Worm (Caenorhabditis elegans) whole organism, L4 larva: ENCODE data around the gene nspc-13.

Experiments used
- F10B5.3 ChIP-seq: sonication (generic microtip); optimal IDR thresholded peaks from 2 replicates; lab custom pipeline; 2016; ENCODE audit warnings: mild to moderate bottlenecking, missing genetic modification characterization, missing compliant biosample characterization
- F49E8.2 ChIP-seq: sonication (generic microtip); optimal IDR thresholded peaks from 2 replicates; lab custom pipeline; 2016; ENCODE audit warnings: missing compliant biosample characterization, mild to moderate bottlenecking, missing genetic modification characterization, borderline replicate concordance
- R02D3.7 ChIP-seq: fragments of 150-350 bp; sonication (generic microtip); optimal IDR thresholded peaks from 3 replicates; lab custom pipeline; 2014; ENCODE audit warnings: missing biosample characterization, missing genetic modification characterization
- Y5F2A.4 ChIP-seq: fragments of 200-800 bp; sonication (Bioruptor generic); optimal IDR thresholded peaks from 2 replicates; lab custom pipeline; 2018; ENCODE audit warnings: mild to moderate bottlenecking, missing genetic modification characterization, missing compliant biosample characterization
- ZK337.2 ChIP-seq: fragments of 200-800 bp; sonication (Bioruptor generic); IDR thresholded peaks from 2 replicates; pipeline ENCODE4 v1.3.6; 2022; ENCODE audit warnings: missing genetic modification reagents, missing genetic modification characterization, missing compliant biosample characterization
- ZK546.5 ChIP-seq, 2 experiments: sonication (generic microtip); optimal IDR thresholded peaks; 2 replicates each; lab custom pipeline; 2017; ENCODE audit warnings: missing biosample characterization in 2 of 2, missing genetic modification characterization in 2 of 2
- aha-1 ChIP-seq: fragments of 150-350 bp; peaks from one replicate; lab custom pipeline; 2014; ENCODE audit warnings: missing biosample characterization, missing genetic modification characterization
- ama-1 ChIP-seq: fragments of 150-350 bp; optimal IDR thresholded peaks from 2 replicates; lab custom pipeline; 2014; ENCODE audit warnings: inconsistent platforms, mixed read lengths
- attf-4 ChIP-seq: sonication (generic microtip); optimal IDR thresholded peaks from 3 replicates; lab custom pipeline; 2017; ENCODE audit warnings: missing biosample characterization, missing genetic modification characterization
- ceh-20 ChIP-seq: fragments of 200-800 bp; sonication (Bioruptor generic); IDR thresholded peaks from 2 replicates; pipeline ENCODE4 v1.3.6; 2022; ENCODE audit warnings: missing genetic modification reagents, missing genetic modification characterization, missing compliant biosample characterization
- ceh-32 ChIP-seq: sonication (generic microtip); optimal IDR thresholded peaks from 2 replicates; lab custom pipeline; 2016; ENCODE audit warnings: mild to moderate bottlenecking, missing genetic modification characterization, missing compliant biosample characterization; ENCODE audit not compliant: poor library complexity
- ceh-82 ChIP-seq: sonication (generic microtip); optimal IDR thresholded peaks from 2 replicates; lab custom pipeline; 2017; ENCODE audit warnings: missing biosample characterization, missing genetic modification characterization
- ces-1 ChIP-seq: fragments of 150-350 bp; sonication (generic microtip); optimal IDR thresholded peaks from 4 replicates; lab custom pipeline; 2014; ENCODE audit warnings: missing biosample characterization, missing genetic modification reagents, missing genetic modification characterization
- cey-2 ChIP-seq: sonication (generic microtip); optimal IDR thresholded peaks from 3 replicates; lab custom pipeline; 2017; ENCODE audit warnings: missing genetic modification characterization, mild to moderate bottlenecking, missing compliant biosample characterization, antibody characterized with exemption, borderline replicate concordance; ENCODE audit not compliant: insufficient read depth
- daf-16 ChIP-seq, 3 experiments: sonication (generic microtip); optimal IDR thresholded peaks; 2 replicates each; lab custom pipeline; 2016 to 2017; ENCODE audit warnings: missing genetic modification characterization in 3 of 3, missing genetic modification reagents in 3 of 3, mild to moderate bottlenecking in 2 of 3, missing compliant biosample characterization in 2 of 3, missing biosample characterization in 1 of 3, moderate library complexity in 1 of 3
- daf-8 ChIP-seq: fragments of 200-800 bp; sonication (Bioruptor generic); IDR thresholded peaks from 2 replicates; pipeline ENCODE4 v1.3.6; 2022; ENCODE audit warnings: missing genetic modification characterization, missing compliant biosample characterization
- dmd-6 ChIP-seq: fragments of 200-800 bp; sonication (Bioruptor generic); IDR thresholded peaks from 2 replicates; pipeline ENCODE4 v1.3.6; 2022; ENCODE audit warnings: missing genetic modification reagents, missing genetic modification characterization, missing compliant biosample characterization
- dpl-1 ChIP-seq: fragments of 150-350 bp; optimal IDR thresholded peaks from 2 replicates; lab custom pipeline; 2014; ENCODE audit warnings: missing biosample characterization, missing genetic modification reagents, missing genetic modification characterization
- dve-1 ChIP-seq: sonication (generic microtip); optimal IDR thresholded peaks from 2 replicates; lab custom pipeline; 2017; ENCODE audit warnings: antibody characterized with exemption, mild to moderate bottlenecking, missing genetic modification characterization, missing compliant biosample characterization; ENCODE audit not compliant: insufficient read depth
- egl-27 ChIP-seq: sonication (generic microtip); optimal IDR thresholded peaks from 3 replicates; lab custom pipeline; 2017; ENCODE audit warnings: missing biosample characterization, missing genetic modification reagents, missing genetic modification characterization
- egl-43 ChIP-seq: fragments of 200-800 bp; sonication (Bioruptor generic); IDR thresholded peaks from 2 replicates; pipeline ENCODE4 v1.3.6; 2022; ENCODE audit warnings: missing genetic modification reagents, missing genetic modification characterization, missing compliant biosample characterization
- fkh-10 ChIP-seq: fragments of 150-350 bp; optimal IDR thresholded peaks from 2 replicates; lab custom pipeline; 2014; ENCODE audit warnings: missing biosample characterization, missing genetic modification reagents, missing genetic modification characterization
- gei-8 ChIP-seq: fragments of 200-800 bp; sonication (Bioruptor generic); optimal IDR thresholded peaks from 2 replicates; lab custom pipeline; 2018; ENCODE audit warnings: mild to moderate bottlenecking, missing genetic modification characterization, missing compliant biosample characterization
- hlh-30 ChIP-seq: sonication (generic microtip); optimal IDR thresholded peaks from 2 replicates; lab custom pipeline; 2017; ENCODE audit warnings: antibody characterized with exemption, mild to moderate bottlenecking, missing genetic modification characterization, missing compliant biosample characterization; ENCODE audit not compliant: insufficient read depth
- hmg-1.1 ChIP-seq: fragments of 200-800 bp; sonication (Bioruptor generic); IDR thresholded peaks from 2 replicates; pipeline ENCODE4 v1.3.6; 2022; ENCODE audit warnings: missing genetic modification reagents, missing genetic modification characterization, missing compliant biosample characterization
- lim-7 ChIP-seq: fragments of 200-800 bp; sonication (Bioruptor generic); IDR thresholded peaks from 2 replicates; pipeline ENCODE4 v1.3.6; 2022; ENCODE audit warnings: missing genetic modification characterization, missing compliant biosample characterization
- lin-13 ChIP-seq: fragments of 150-350 bp; optimal IDR thresholded peaks from 2 replicates; lab custom pipeline; 2014; ENCODE audit warnings: missing biosample characterization, missing genetic modification reagents, missing genetic modification characterization
- lin-29 ChIP-seq: fragments of 200-800 bp; sonication (Bioruptor generic); IDR thresholded peaks from 2 replicates; pipeline ENCODE4 v1.3.6; 2022; ENCODE audit warnings: missing genetic modification reagents, missing genetic modification characterization, missing compliant biosample characterization
- lin-38 ChIP-seq: fragments of 200-800 bp; sonication (Bioruptor generic); IDR thresholded peaks from 2 replicates; pipeline ENCODE4 v1.3.6; 2022; ENCODE audit warnings: missing genetic modification reagents, missing genetic modification characterization, missing compliant biosample characterization
- lin-39 ChIP-seq: fragments of 150-350 bp; optimal IDR thresholded peaks from 2 replicates; lab custom pipeline; 2014; ENCODE audit warnings: missing biosample characterization, missing genetic modification reagents, missing genetic modification characterization
- lsy-2 ChIP-seq, 2 experiments: fragments of 150-350 bp in 1 of 2; sonication (generic microtip) in 1 of 2; optimal IDR thresholded peaks; 2 replicates each; lab custom pipeline; 2014 to 2017; ENCODE audit warnings: missing biosample characterization in 2 of 2, missing genetic modification characterization in 2 of 2
- madf-5 ChIP-seq, 2 experiments: fragments of 200-800 bp; sonication (Bioruptor generic); IDR thresholded peaks; 2 replicates each; pipeline ENCODE4 v1.3.6; 2022; ENCODE audit warnings: missing compliant biosample characterization in 2 of 2, missing genetic modification characterization in 2 of 2
- mdl-1 ChIP-seq, 2 experiments: fragments of 150-350 bp in 1 of 2; sonication (generic microtip) in 1 of 2; optimal IDR thresholded peaks; 2 replicates each; lab custom pipeline; 2014 to 2017; ENCODE audit warnings: missing biosample characterization in 2 of 2, missing genetic modification characterization in 2 of 2
- mdt-29 ChIP-seq: fragments of 200-800 bp; sonication (Bioruptor generic); IDR thresholded peaks from 2 replicates; pipeline ENCODE4 v1.3.6; 2022; ENCODE audit warnings: missing genetic modification reagents, missing genetic modification characterization, missing compliant biosample characterization
- nhr-10 ChIP-seq: fragments of 150-350 bp; optimal IDR thresholded peaks from 2 replicates; lab custom pipeline; 2014; ENCODE audit warnings: missing biosample characterization, missing genetic modification characterization
- nhr-11 ChIP-seq: fragments of 150-350 bp; optimal IDR thresholded peaks from 2 replicates; lab custom pipeline; 2014; ENCODE audit warnings: missing biosample characterization, missing genetic modification characterization
- nhr-111 ChIP-seq: fragments of 200-800 bp; sonication (Bioruptor generic); optimal IDR thresholded peaks from 2 replicates; lab custom pipeline; 2018; ENCODE audit warnings: mild to moderate bottlenecking, missing genetic modification characterization, missing compliant biosample characterization
- nhr-237 ChIP-seq: sonication (generic microtip); optimal IDR thresholded peaks from 2 replicates; lab custom pipeline; 2017; ENCODE audit warnings: missing biosample characterization, missing genetic modification characterization
- nhr-28 ChIP-seq: fragments of 150-350 bp; optimal IDR thresholded peaks from 2 replicates; lab custom pipeline; 2014; ENCODE audit warnings: missing biosample characterization, missing genetic modification characterization
- nhr-41 ChIP-seq: fragments of 200-800 bp; sonication (Bioruptor generic); IDR thresholded peaks from 2 replicates; pipeline ENCODE4 v1.3.6; 2022; ENCODE audit warnings: missing genetic modification reagents, missing genetic modification characterization, missing compliant biosample characterization
- php-3 ChIP-seq: fragments of 200-800 bp; sonication (Bioruptor generic); IDR thresholded peaks from 2 replicates; pipeline ENCODE4 v1.3.6; 2022; ENCODE audit warnings: missing genetic modification reagents, missing genetic modification characterization, missing compliant biosample characterization
- pqm-1 ChIP-seq: sonication (generic microtip); optimal IDR thresholded peaks from 2 replicates; lab custom pipeline; 2017; ENCODE audit warnings: missing biosample characterization, missing genetic modification characterization
- rbr-2 ChIP-seq: sonication (generic microtip); optimal IDR thresholded peaks from 2 replicates; lab custom pipeline; 2016; ENCODE audit warnings: missing genotype, missing genetic modification characterization, missing compliant biosample characterization
- snpc-4 ChIP-seq: fragments of 150-350 bp; optimal IDR thresholded peaks from 2 replicates; lab custom pipeline; 2014; ENCODE audit warnings: missing biosample characterization, missing genetic modification characterization
- unc-39 ChIP-seq: sonication (generic microtip); optimal IDR thresholded peaks from 2 replicates; lab custom pipeline; 2017; ENCODE audit warnings: missing biosample characterization, missing genetic modification characterization
- vab-7 ChIP-seq: fragments of 200-800 bp; sonication (Bioruptor generic); IDR thresholded peaks from 2 replicates; pipeline ENCODE4 v1.3.6; 2022; ENCODE audit warnings: missing genetic modification reagents, missing genetic modification characterization, missing compliant biosample characterization
- zfp-3 ChIP-seq: fragments of 200-800 bp; sonication (Bioruptor generic); conservative IDR thresholded peaks from 2 replicates; pipeline ENCODE4 v1.3.6; 2022; ENCODE audit warnings: missing genetic modification reagents, missing genetic modification characterization, missing compliant biosample characterization
- zip-2 ChIP-seq: fragments of 150-350 bp; optimal IDR thresholded peaks from 2 replicates; lab custom pipeline; 2014; ENCODE audit warnings: missing biosample characterization, missing genetic modification characterization

The nspc-13 gene

ce11 chrX:12391380-12391779, 34.2 kb downstream of the nspc-13 start, which contains the start of gene nekl-3:
Gene nekl-3 (minus strand): TSS chrX:12391480.
- TF ChIP-seq mdl-1 (tag; optimal IDR thresholded peaks at IDR 0.05; lab: Kevin White, UChicago) (no peak), nhr-28 (no peak), aha-1 (peak; percentile 21), lin-38 (GFP tag; lab: Robert Waterston, UW) (no peak)

- TF ChIP-seq rbr-2 (tag; lab: Kevin White, UChicago): peak; percentile 96
- TF ChIP-seq nhr-111 (GFP tag; lab: Kevin White, UChicago): no peak
- TF ChIP-seq unc-39 (tag; lab: Kevin White, UChicago): no peak
- peak; percentile 16 for TF ChIP-seq egl-27 (tag; lab: Kevin White, UChicago)
- TF ChIP-seq egl-43 (GFP tag; lab: Robert Waterston, UW): no peak
- no peak for TF ChIP-seq ZK337.2
- peak; percentile 53 for TF ChIP-seq aha-1
- no peak for TF ChIP-seq lin-29
- TF ChIP-seq zfp-3 (GFP tag; lab: Robert Waterston, UW): peak; percentile 81; the same call in 1 of the 2 replicates
- TF ChIP-seq ces-1 (GFP tag; lab: Kevin White, UChicago): no peak
- no peak for TF ChIP-seq mdt-29
- TF ChIP-seq lsy-2 (tag; optimal IDR thresholded peaks at IDR 0.05; lab: Kevin White, UChicago): peak; percentile 55 to 94
- no peak for TF ChIP-seq R02D3.7 (tag; lab: Kevin White, UChicago)
- no peak; the same call in none of the 2 replicates for TF ChIP-seq lin-38 (GFP tag; lab: Robert Waterston, UW)
- TF ChIP-seq ZK546.5 (tag; optimal IDR thresholded peaks at IDR 0.05; lab: Kevin White, UChicago): no peak
- TF ChIP-seq F10B5.3 (tag; lab: Kevin White, UChicago): peak; percentile 63
- TF ChIP-seq daf-16 (GFP tag; optimal IDR thresholded peaks at IDR 0.05; lab: Kevin White, UChicago): peak; percentile 50 to 93
- TF ChIP-seq daf-16 (tag; optimal IDR thresholded peaks at IDR 0.05; lab: Kevin White, UChicago): peak; percentile 94
- peak; percentile 91 for TF ChIP-seq lin-13 (GFP tag; lab: Kevin White, UChicago)
- TF ChIP-seq daf-8 (GFP tag; lab: Robert Waterston, UW): no peak
- no peak for TF ChIP-seq cey-2
- peak; percentile 97 for TF ChIP-seq fkh-10 (GFP tag; lab: Kevin White, UChicago)
- TF ChIP-seq vab-7 (GFP tag; lab: Robert Waterston, UW): no peak; the same call in 1 of the 2 replicates
- peak; percentile 73 for TF ChIP-seq ceh-20 (GFP tag; lab: Robert Waterston, UW)
- no peak for TF ChIP-seq madf-5 (GFP tag; IDR thresholded peaks at IDR 0.05; lab: Robert Waterston, UW)
- peak; percentile 29 for TF ChIP-seq nhr-10 (tag; lab: Kevin White, UChicago)
- TF ChIP-seq ceh-32 (tag; lab: Kevin White, UChicago): peak; percentile 37
- peak; percentile 96 for TF ChIP-seq hmg-1.1 (GFP tag; lab: Robert Waterston, UW)
- TF ChIP-seq dmd-6 (GFP tag; lab: Robert Waterston, UW): peak; percentile 93
- TF ChIP-seq ama-1 (lab: Kevin White, UChicago): no peak
- TF ChIP-seq gei-8 (GFP tag; lab: Kevin White, UChicago): peak; percentile 38
- peak; percentile 98 for TF ChIP-seq dve-1 (tag; lab: Kevin White, UChicago)
- TF ChIP-seq snpc-4: peak; percentile 4
- no peak for TF ChIP-seq lim-7 (GFP tag; lab: Robert Waterston, UW)
- peak; percentile 75 for TF ChIP-seq zip-2
- TF ChIP-seq dpl-1 (GFP tag; lab: Kevin White, UChicago): peak; percentile 85
- TF ChIP-seq attf-4 (tag; lab: Kevin White, UChicago): no peak
- no peak for TF ChIP-seq lin-39 (tag; lab: Kevin White, UChicago)
- TF ChIP-seq php-3 (GFP tag; lab: Robert Waterston, UW): peak; percentile 80
- TF ChIP-seq hlh-30 (tag; lab: Kevin White, UChicago): peak; percentile 93
- peak; percentile 15 for TF ChIP-seq nhr-237
- no peak for TF ChIP-seq Y5F2A.4 (GFP tag; lab: Kevin White, UChicago)
- TF ChIP-seq nhr-11: peak; percentile 97
- peak; percentile 39 for TF ChIP-seq pqm-1 (tag; lab: Kevin White, UChicago)
- TF ChIP-seq F49E8.2 (tag; lab: Kevin White, UChicago): no peak
- peak; percentile 46; the same call in 1 of the 2 replicates for TF ChIP-seq nhr-41 (GFP tag; lab: Robert Waterston, UW)
- TF ChIP-seq ceh-82: no peak
Observed at ce11 chrX:12393786-12394308, 36.6 kb downstream of the nspc-13 start, which contains the start of gene F17E5.2. Gene F17E5.2 (plus strand): TSS chrX:12394258.
